Fruit fly (Drosophila melanogaster) whole organism: ENCODE data around the gene Cubn2.

ENCODE experiments used
- CG8478 ChIP-seq: fragments of >200 bp; optimal IDR thresholded peaks from 2 replicates; lab custom pipeline; 2018; ENCODE audit warnings: inconsistent platforms
- Dll ChIP-seq: fragments of >200 bp; optimal IDR thresholded peaks from 2 replicates; lab custom pipeline; 2017
- EcR ChIP-seq, 2 experiments: fragments of >200 bp; optimal IDR thresholded peaks; 2 replicates each; lab custom pipeline; 2017; ENCODE audit warnings: missing biosample characterization in 2 of 2, missing genetic modification characterization in 2 of 2, missing genetic modification reagents in 2 of 2
- pan ChIP-seq: fragments of >200 bp; optimal IDR thresholded peaks from 2 replicates; lab custom pipeline; 2017
- psq ChIP-seq: fragments of >200 bp; optimal IDR thresholded peaks from 2 replicates; lab custom pipeline; 2017
- usp ChIP-seq: fragments of >200 bp; optimal IDR thresholded peaks from 2 replicates; lab custom pipeline; 2017; ENCODE audit warnings: missing biosample characterization, missing genetic modification characterization, mixed read lengths

dm6 chr3L:11847703-11848102, 33.1 kb upstream of the Cubn2 start, which contains the start of gene CG12521:
- TF ChIP-seq pan: no peak
- no peak for TF ChIP-seq CG8478
- no peak for TF ChIP-seq psq (lab: Kevin White, UChicago)
- no peak for TF ChIP-seq Dll
- no peak for TF ChIP-seq usp (GFP tag; lab: Kevin White, UChicago)
- no peak for TF ChIP-seq EcR (GFP tag; optimal IDR thresholded peaks at IDR 0.05; lab: Kevin White, UChicago)
